Worm (Caenorhabditis elegans) whole organism, L1 larva: ENCODE measurements around the gene B0001.3.

ENCODE experiments used
- C04F5.9 ChIP-seq: sonication (generic microtip); optimal IDR thresholded peaks from 2 replicates; lab custom pipeline; 2016; ENCODE audit warnings: missing genetic modification characterization, missing compliant biosample characterization
- C16A3.4 ChIP-seq: fragments of 150-350 bp; optimal IDR thresholded peaks from 2 replicates; lab custom pipeline; 2014; ENCODE audit warnings: missing biosample characterization, missing genetic modification characterization
- C34B4.2 ChIP-seq: sonication (generic microtip); optimal IDR thresholded peaks from 2 replicates; lab custom pipeline; 2017; ENCODE audit warnings: mild to moderate bottlenecking, missing genetic modification characterization, missing compliant biosample characterization
- Y116A8C.19 ChIP-seq: sonication (generic microtip); optimal IDR thresholded peaks from 2 replicates; lab custom pipeline; 2016; ENCODE audit warnings: missing compliant biosample characterization, missing genetic modification characterization, borderline replicate concordance
- aha-1 ChIP-seq: fragments of 150-350 bp; optimal IDR thresholded peaks from 2 replicates; lab custom pipeline; 2014; ENCODE audit warnings: missing biosample characterization, missing genetic modification characterization
- ama-1 ChIP-seq: fragments of 150-350 bp; optimal IDR thresholded peaks from 2 replicates; lab custom pipeline; 2014
- ceh-90 ChIP-seq: sonication (generic microtip); optimal IDR thresholded peaks from 2 replicates; lab custom pipeline; 2016; ENCODE audit warnings: missing genetic modification characterization, missing compliant biosample characterization
- ces-1 ChIP-seq: fragments of 150-350 bp; optimal IDR thresholded peaks from 2 replicates; lab custom pipeline; 2014; ENCODE audit warnings: missing biosample characterization, missing genetic modification reagents, missing genetic modification characterization
- dpl-1 ChIP-seq, 3 experiments: fragments of 150-350 bp in 2 of 3; sonication (generic microtip) in 1 of 3; optimal IDR thresholded peaks; 2 replicates each; lab custom pipeline; 2014 to 2017; ENCODE audit warnings: missing biosample characterization in 3 of 3, missing genetic modification characterization in 3 of 3, missing genetic modification reagents in 3 of 3
- efl-1 ChIP-seq, 4 experiments: fragments of 150-350 bp; optimal IDR thresholded peaks in 3 of 4; peaks in 1 of 4; 1 replicate in 1 of 4; 2 replicates in 3 of 4; lab custom pipeline; 2014; ENCODE audit warnings: missing biosample characterization in 2 of 4, missing genetic modification characterization in 2 of 4, missing genetic modification reagents in 2 of 4
- egl-13 ChIP-seq: sonication (generic microtip); optimal IDR thresholded peaks from 2 replicates; lab custom pipeline; 2016; ENCODE audit warnings: missing genotype, missing genetic modification reagents, missing genetic modification characterization, missing compliant biosample characterization
- elt-2 ChIP-seq: sonication (generic microtip); optimal IDR thresholded peaks from 2 replicates; lab custom pipeline; 2016; ENCODE audit warnings: missing genetic modification characterization, mild to moderate bottlenecking, inconsistent platforms, missing compliant biosample characterization, missing genetic modification reagents
- fkh-8 ChIP-seq: sonication (generic microtip); optimal IDR thresholded peaks from 2 replicates; lab custom pipeline; 2016; ENCODE audit warnings: mild to moderate bottlenecking, missing genetic modification characterization, missing compliant biosample characterization
- fos-1 ChIP-seq: fragments of 150-350 bp; optimal IDR thresholded peaks from 2 replicates; lab custom pipeline; 2014; ENCODE audit warnings: missing biosample characterization, missing genetic modification characterization
- grh-1 ChIP-seq: fragments of 200-800 bp; sonication (Bioruptor generic); IDR thresholded peaks from 2 replicates; pipeline ENCODE4 v1.3.6; 2022; ENCODE audit warnings: missing genetic modification reagents, missing genetic modification characterization, missing compliant biosample characterization
- jun-1 ChIP-seq: fragments of 150-350 bp; optimal IDR thresholded peaks from 2 replicates; lab custom pipeline; 2014; ENCODE audit warnings: missing biosample characterization, missing genetic modification reagents, missing genetic modification characterization
- lin-14 ChIP-seq: fragments of 200-800 bp; sonication (Bioruptor generic); optimal IDR thresholded peaks from 2 replicates; lab custom pipeline; 2018; ENCODE audit warnings: mild to moderate bottlenecking, missing genetic modification characterization, moderate library complexity, missing compliant biosample characterization
- lin-15B ChIP-seq: fragments of 150-350 bp; sonication (generic microtip); optimal IDR thresholded peaks from 3 replicates; lab custom pipeline; 2014; ENCODE audit warnings: missing biosample characterization, missing genetic modification characterization
- lin-35 ChIP-seq, 2 experiments: fragments of 150-350 bp; optimal IDR thresholded peaks; 2 replicates each; lab custom pipeline; 2014; ENCODE audit warnings: missing biosample characterization in 2 of 2, missing genetic modification characterization in 2 of 2, missing genetic modification reagents in 2 of 2
- lir-3 ChIP-seq: sonication (generic microtip); optimal IDR thresholded peaks from 2 replicates; lab custom pipeline; 2016; ENCODE audit warnings: mild to moderate bottlenecking, missing genetic modification characterization, moderate library complexity, missing compliant biosample characterization; ENCODE audit not compliant: poor library complexity
- mdl-1 ChIP-seq, 2 experiments: fragments of 150-350 bp; optimal IDR thresholded peaks; 2 replicates each; lab custom pipeline; 2014 to 2017; ENCODE audit warnings: missing biosample characterization in 2 of 2, missing genetic modification characterization in 2 of 2, inconsistent platforms in 1 of 2
- nhr-12 ChIP-seq: sonication (generic microtip); optimal IDR thresholded peaks from 2 replicates; lab custom pipeline; 2017; ENCODE audit warnings: missing biosample characterization, missing genetic modification characterization
- nhr-20 ChIP-seq: sonication (generic microtip); optimal IDR thresholded peaks from 2 replicates; lab custom pipeline; 2016; ENCODE audit warnings: mild to moderate bottlenecking, missing genetic modification characterization, missing compliant biosample characterization
- nhr-237 ChIP-seq: fragments of 150-350 bp; optimal IDR thresholded peaks from 2 replicates; lab custom pipeline; 2014; ENCODE audit warnings: missing biosample characterization, missing genetic modification characterization
- nhr-28 ChIP-seq: fragments of 150-350 bp; optimal IDR thresholded peaks from 2 replicates; lab custom pipeline; 2014; ENCODE audit warnings: missing biosample characterization, missing genetic modification characterization
- nhr-47 ChIP-seq: sonication (generic microtip); optimal IDR thresholded peaks from 2 replicates; lab custom pipeline; 2016; ENCODE audit warnings: mild to moderate bottlenecking, missing genetic modification characterization, moderate library complexity, missing compliant biosample characterization
- pag-3 ChIP-seq: sonication (generic microtip); optimal IDR thresholded peaks from 2 replicates; lab custom pipeline; 2017; ENCODE audit warnings: missing genetic modification characterization, mild to moderate bottlenecking, missing compliant biosample characterization, antibody characterized with exemption, borderline replicate concordance; ENCODE audit not compliant: insufficient read depth
- pqm-1 ChIP-seq: sonication (generic microtip); optimal IDR thresholded peaks from 3 replicates; lab custom pipeline; 2017; ENCODE audit warnings: missing biosample characterization, missing genetic modification characterization
- rnt-1 ChIP-seq: sonication (generic microtip); optimal IDR thresholded peaks from 2 replicates; lab custom pipeline; 2016; ENCODE audit warnings: mild to moderate bottlenecking, missing genetic modification characterization, moderate library complexity, missing compliant biosample characterization
- skn-1 ChIP-seq: fragments of 150-350 bp; optimal IDR thresholded peaks from 2 replicates; lab custom pipeline; 2014; ENCODE audit warnings: missing biosample characterization, missing genetic modification characterization
- snpc-4 ChIP-seq: fragments of 150-350 bp; optimal IDR thresholded peaks from 2 replicates; lab custom pipeline; 2014; ENCODE audit warnings: missing biosample characterization, missing genetic modification characterization
- sptf-1 ChIP-seq: fragments of 150-350 bp; optimal IDR thresholded peaks from 2 replicates; lab custom pipeline; 2014; ENCODE audit warnings: missing biosample characterization, missing genetic modification characterization
- sup-37 ChIP-seq: fragments of 200-800 bp; sonication (Bioruptor generic); optimal IDR thresholded peaks from 2 replicates; lab custom pipeline; 2018; ENCODE audit warnings: mild to moderate bottlenecking, missing genetic modification characterization, missing compliant biosample characterization
- tlp-1 ChIP-seq: fragments of 150-350 bp; optimal IDR thresholded peaks from 2 replicates; lab custom pipeline; 2014; ENCODE audit warnings: missing biosample characterization, missing genetic modification characterization
- unc-62 ChIP-seq: fragments of 150-350 bp; optimal IDR thresholded peaks from 2 replicates; lab custom pipeline; 2014; ENCODE audit warnings: missing biosample characterization, missing genetic modification reagents, missing genetic modification characterization
- zag-1 ChIP-seq: fragments of 150-350 bp; optimal IDR thresholded peaks from 2 replicates; lab custom pipeline; 2014; ENCODE audit warnings: missing biosample characterization, missing genetic modification characterization
- zip-4 ChIP-seq: fragments of 200-800 bp; sonication (Bioruptor generic); optimal IDR thresholded peaks from 2 replicates; lab custom pipeline; 2018; ENCODE audit warnings: mild to moderate bottlenecking, missing genetic modification characterization, moderate library complexity, missing compliant biosample characterization
- ztf-4 ChIP-seq: fragments of 150-350 bp; optimal IDR thresholded peaks from 2 replicates; lab custom pipeline; 2014; ENCODE audit warnings: missing biosample characterization, missing genetic modification characterization

The B0001.3 gene

DNA sequence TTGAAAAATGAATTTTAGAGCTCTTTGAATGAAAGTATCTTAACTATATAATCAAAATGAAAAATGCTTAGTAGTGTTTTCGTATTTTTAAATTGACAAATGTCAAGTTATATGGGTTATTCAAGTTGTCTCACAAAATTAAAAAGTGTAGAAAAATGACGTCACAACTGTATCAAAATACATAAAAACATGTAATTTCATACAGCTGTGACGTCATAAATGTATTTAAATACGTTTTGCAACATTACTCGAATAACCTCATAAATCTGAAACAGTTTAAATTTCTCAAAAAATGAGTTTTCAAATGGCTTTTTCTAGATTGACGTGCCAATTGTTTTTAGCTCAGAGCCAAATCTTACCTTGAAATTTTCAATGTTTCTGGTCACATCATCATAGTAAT, 35.8 kb downstream of the B0001.3 start:
- TF ChIP-seq C04F5.9 (tag; lab: Kevin White, UChicago) = no peak
- no peak for TF ChIP-seq lir-3 (tag; lab: Kevin White, UChicago)
- no peak for TF ChIP-seq ama-1 (lab: Kevin White, UChicago)
- no peak for TF ChIP-seq snpc-4 (tag; lab: Kevin White, UChicago)
- no peak for TF ChIP-seq lin-35 (GFP tag; optimal IDR thresholded peaks at IDR 0.05; lab: Kevin White, UChicago)
- TF ChIP-seq nhr-47 (tag; lab: Kevin White, UChicago) = no peak
- TF ChIP-seq unc-62 (GFP tag; lab: Kevin White, UChicago) = no peak
- no peak for TF ChIP-seq nhr-237 (tag; lab: Kevin White, UChicago)
- TF ChIP-seq aha-1 (tag; lab: Kevin White, UChicago) = no peak
- TF ChIP-seq C16A3.4 (tag; lab: Kevin White, UChicago) = no peak
- TF ChIP-seq ztf-4 (tag; lab: Kevin White, UChicago) = no peak
- TF ChIP-seq rnt-1 (tag; lab: Kevin White, UChicago) = no peak
- TF ChIP-seq ceh-90 (tag; lab: Kevin White, UChicago) = no peak
- TF ChIP-seq fkh-8 (tag; lab: Kevin White, UChicago) = no peak
- TF ChIP-seq, all 84 proteins: peak for 0

DNA sequence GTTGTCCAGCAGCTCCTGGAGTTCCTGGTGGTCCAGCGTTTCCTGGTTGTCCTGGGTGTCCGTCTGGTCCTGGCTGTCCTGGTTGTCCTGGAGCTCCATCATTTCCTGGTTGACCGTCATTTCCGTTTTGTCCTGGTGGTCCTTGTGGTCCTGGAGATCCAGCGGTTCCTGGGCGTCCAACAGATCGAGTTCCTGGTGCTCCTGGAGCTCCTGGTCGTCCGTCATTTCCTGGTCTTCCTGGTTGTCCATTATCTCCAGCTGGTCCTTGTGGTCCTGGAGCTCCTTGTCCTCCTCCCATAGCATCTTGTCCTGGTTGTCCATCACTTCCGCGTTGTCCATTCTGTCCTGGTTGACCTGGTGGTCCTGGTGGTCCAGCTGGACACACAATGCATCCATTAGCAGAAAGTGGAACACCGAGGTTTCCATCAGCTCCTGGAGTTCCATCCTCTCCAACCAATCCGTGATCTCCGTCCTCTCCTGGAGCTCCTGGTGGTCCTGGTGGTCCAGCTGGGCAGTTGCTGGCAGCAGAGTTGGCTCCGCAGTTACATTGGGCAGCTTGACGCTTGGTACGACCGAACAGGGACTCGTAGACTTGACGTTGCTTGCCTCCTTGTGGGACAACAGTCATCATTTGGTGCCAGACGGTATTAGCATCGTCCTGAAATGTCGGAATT, 36.4 kb downstream of the B0001.3 start:
- no peak for TF ChIP-seq ces-1 (GFP tag; lab: Kevin White, UChicago)
- no peak for TF ChIP-seq pag-3 (tag; lab: Kevin White, UChicago)
- no peak for TF ChIP-seq fos-1 (tag; lab: Kevin White, UChicago)
- no peak for TF ChIP-seq fkh-8 (tag; lab: Kevin White, UChicago)
- TF ChIP-seq C34B4.2 (tag; lab: Kevin White, UChicago) = no peak
- no peak for TF ChIP-seq sptf-1 (tag; lab: Kevin White, UChicago)
- TF ChIP-seq C16A3.4 (tag; lab: Kevin White, UChicago) = no peak
- no peak for TF ChIP-seq elt-2 (tag; lab: Kevin White, UChicago)
- TF ChIP-seq efl-1 (optimal IDR thresholded peaks at IDR 0.05; lab: Kevin White, UChicago) = no peak
- TF ChIP-seq efl-1 (GFP tag; optimal IDR thresholded peaks at IDR 0.05 in 1 of 2; lab: Kevin White, UChicago) = no peak
- TF ChIP-seq ama-1 (lab: Kevin White, UChicago) = no peak
- no peak for TF ChIP-seq jun-1 (tag; lab: Kevin White, UChicago)
- no peak for TF ChIP-seq mdl-1 (tag; optimal IDR thresholded peaks at IDR 0.05; lab: Kevin White, UChicago)
- no peak for TF ChIP-seq nhr-237 (tag; lab: Kevin White, UChicago)
- TF ChIP-seq nhr-28 (tag; lab: Kevin White, UChicago) = no peak
- TF ChIP-seq ceh-90 (tag; lab: Kevin White, UChicago) = no peak

- TF ChIP-seq egl-13 (tag; lab: Kevin White, UChicago) (no peak), sup-37 (GFP tag; lab: Kevin White, UChicago) (no peak)
Observed at ce11 chrIV:12105558-12105957, 40.0 kb downstream of the B0001.3 start, which contains the start of gene M18.3. Gene M18.3, plus strand, starts transcription at chrIV:12105858.

ce11 chrIV:12096479-12096878, 49.1 kb downstream of the B0001.3 start, which contains the start of gene mon-2:
Gene mon-2, plus strand, starts transcription at chrIV:12096779.
- TF ChIP-seq fos-1 (tag; lab: Kevin White, UChicago) = no peak
- no peak for TF ChIP-seq lin-14 (GFP tag; lab: Kevin White, UChicago)
- TF ChIP-seq skn-1 = no peak
- TF ChIP-seq lin-15B (tag; lab: Kevin White, UChicago) = no peak
- no peak for TF ChIP-seq Y116A8C.19 (tag; lab: Kevin White, UChicago)
- TF ChIP-seq nhr-20 (tag; lab: Kevin White, UChicago) = no peak
- TF ChIP-seq dpl-1 (GFP tag; optimal IDR thresholded peaks at IDR 0.05; lab: Kevin White, UChicago) = no peak
- TF ChIP-seq zip-4 (GFP tag; lab: Kevin White, UChicago) = no peak
- no peak for TF ChIP-seq ceh-90 (tag; lab: Kevin White, UChicago)
- no peak for TF ChIP-seq ces-1 (GFP tag; lab: Kevin White, UChicago)
- TF ChIP-seq pqm-1 (tag; lab: Kevin White, UChicago) = no peak
- no peak for TF ChIP-seq jun-1 (tag; lab: Kevin White, UChicago)
- no peak for TF ChIP-seq sup-37 (GFP tag; lab: Kevin White, UChicago)
- TF ChIP-seq grh-1 (GFP tag; lab: Robert Waterston, UW) = no peak
- no peak for TF ChIP-seq C34B4.2 (tag; lab: Kevin White, UChicago)
- no peak for TF ChIP-seq tlp-1 (tag; lab: Kevin White, UChicago)
- TF ChIP-seq nhr-12 (tag; lab: Kevin White, UChicago) = no peak
- no peak for TF ChIP-seq zag-1 (tag; lab: Kevin White, UChicago)
